Worm (Caenorhabditis elegans) whole organism, young adult: ENCODE data around the gene frg-1.

ENCODE experiments used
- B0019.2 ChIP-seq: fragments of 200-800 bp; sonication (Bioruptor generic); conservative IDR thresholded peaks from 2 replicates; pipeline ENCODE4 v1.3.6; 2022; ENCODE audit warnings: missing genetic modification reagents, missing genetic modification characterization, missing compliant biosample characterization
- C17E4.6 ChIP-seq: fragments of 200-800 bp; sonication (Bioruptor generic); IDR thresholded peaks from 2 replicates; pipeline ENCODE4 v1.3.6; 2022; ENCODE audit warnings: missing genetic modification reagents, missing genetic modification characterization, missing compliant biosample characterization
- F23B12.7 ChIP-seq: sonication (generic microtip); optimal IDR thresholded peaks from 2 replicates; lab custom pipeline; 2017; ENCODE audit warnings: missing genetic modification characterization, mild to moderate bottlenecking, missing compliant biosample characterization, antibody characterized with exemption, moderate library complexity; ENCODE audit not compliant: insufficient read depth
- F39B2.1 ChIP-seq: fragments of 200-800 bp; sonication (Bioruptor generic); IDR thresholded peaks from 2 replicates; pipeline ENCODE4 v1.3.6; 2022; ENCODE audit warnings: missing genetic modification reagents, missing genetic modification characterization, missing compliant biosample characterization
- F52B5.7 ChIP-seq: sonication (generic microtip); optimal IDR thresholded peaks from 2 replicates; lab custom pipeline; 2016; ENCODE audit warnings: mild to moderate bottlenecking, missing genetic modification characterization, missing compliant biosample characterization
- T26A5.8 ChIP-seq: sonication (generic microtip); optimal IDR thresholded peaks from 2 replicates; lab custom pipeline; 2016; ENCODE audit warnings: missing genetic modification characterization, missing compliant biosample characterization
- Y53F4B.3 ChIP-seq: fragments of 200-800 bp; sonication (Bioruptor generic); IDR thresholded peaks from 2 replicates; pipeline ENCODE4 v1.3.6; 2022; ENCODE audit warnings: missing genetic modification reagents, missing genetic modification characterization, missing compliant biosample characterization
- Y53G8AR.9 ChIP-seq: fragments of 200-800 bp; sonication (Bioruptor generic); conservative IDR thresholded peaks from 2 replicates; pipeline ENCODE4 v1.3.6; 2022; ENCODE audit warnings: missing genetic modification reagents, missing genetic modification characterization, missing compliant biosample characterization
- Y79H2A.3 ChIP-seq: fragments of 200-800 bp; sonication (Bioruptor generic); conservative IDR thresholded peaks from 2 replicates; pipeline ENCODE4 v1.3.6; 2022; ENCODE audit warnings: missing genetic modification reagents, missing genetic modification characterization, missing compliant biosample characterization
- Y95B8A.8 ChIP-seq: fragments of 200-800 bp; sonication (Bioruptor generic); IDR thresholded peaks from 2 replicates; pipeline ENCODE4 v1.3.6; 2022; ENCODE audit warnings: missing genetic modification reagents, missing genetic modification characterization, missing compliant biosample characterization
- ZK185.1 ChIP-seq: sonication (generic microtip); optimal IDR thresholded peaks from 2 replicates; lab custom pipeline; 2016; ENCODE audit warnings: mild to moderate bottlenecking, missing genetic modification characterization, missing compliant biosample characterization; ENCODE audit not compliant: poor library complexity, severe bottlenecking
- akir-1 ChIP-seq: fragments of 200-800 bp; sonication (Bioruptor generic); optimal IDR thresholded peaks from 2 replicates; lab custom pipeline; 2018; ENCODE audit warnings: mild to moderate bottlenecking, missing genetic modification characterization, moderate library complexity, missing compliant biosample characterization
- aptf-2 ChIP-seq: fragments of 200-800 bp; sonication (Bioruptor generic); conservative IDR thresholded peaks from 2 replicates; pipeline ENCODE4 v1.3.6; 2022; ENCODE audit warnings: missing genetic modification reagents, missing genetic modification characterization, missing compliant biosample characterization
- aptf-3 ChIP-seq: fragments of 200-800 bp; sonication (Bioruptor generic); IDR thresholded peaks from 2 replicates; pipeline ENCODE4 v1.3.6; 2022; ENCODE audit warnings: missing genetic modification characterization, missing compliant biosample characterization
- athp-1 ChIP-seq: sonication (generic microtip); optimal IDR thresholded peaks from 2 replicates; lab custom pipeline; 2017; ENCODE audit warnings: mild to moderate bottlenecking, missing genetic modification characterization, missing compliant biosample characterization
- attf-3 ChIP-seq: fragments of 200-800 bp; sonication (Bioruptor generic); conservative IDR thresholded peaks from 2 replicates; pipeline ENCODE4 v1.3.6; 2022; ENCODE audit warnings: missing genetic modification reagents, missing genetic modification characterization, missing compliant biosample characterization
- attf-5 ChIP-seq: fragments of 200-800 bp; sonication (Bioruptor generic); optimal IDR thresholded peaks from 2 replicates; lab custom pipeline; 2018; ENCODE audit warnings: mild to moderate bottlenecking, missing genetic modification characterization, missing compliant biosample characterization
- attf-6 ChIP-seq: fragments of 200-800 bp; sonication (Bioruptor generic); IDR thresholded peaks from 2 replicates; pipeline ENCODE4 v1.3.6; 2022; ENCODE audit warnings: missing genetic modification reagents, missing genetic modification characterization, missing compliant biosample characterization
- ccch-3 ChIP-seq: fragments of 200-800 bp; sonication (Bioruptor generic); optimal IDR thresholded peaks from 2 replicates; lab custom pipeline; 2018; ENCODE audit warnings: mild to moderate bottlenecking, missing genetic modification characterization, missing compliant biosample characterization
- cebp-1 ChIP-seq, 2 experiments: fragments of 200-800 bp in 1 of 2; sonication (Bioruptor generic) in 1 of 2; sonication (generic microtip) in 1 of 2; IDR thresholded peaks in 1 of 2; optimal IDR thresholded peaks in 1 of 2; 2 replicates each; pipeline versions ENCODE4 v1.3.6 to Lab custom; 2017 to 2022; ENCODE audit warnings: missing compliant biosample characterization in 2 of 2, missing genetic modification characterization in 2 of 2, mild to moderate bottlenecking in 1 of 2, missing genetic modification reagents in 1 of 2, moderate library complexity in 1 of 2
- cebp-2 ChIP-seq: fragments of 200-800 bp; sonication (Bioruptor generic); IDR thresholded peaks from 2 replicates; pipeline ENCODE4 v1.3.6; 2022; ENCODE audit warnings: missing genetic modification characterization, missing compliant biosample characterization
- chd-7 ChIP-seq: sonication (generic microtip); optimal IDR thresholded peaks from 2 replicates; lab custom pipeline; 2016; ENCODE audit warnings: mild to moderate bottlenecking, missing genetic modification characterization, moderate library complexity, missing compliant biosample characterization
- die-1 ChIP-seq: sonication (generic microtip); optimal IDR thresholded peaks from 2 replicates; lab custom pipeline; 2016; ENCODE audit warnings: missing genotype, mild to moderate bottlenecking, missing genetic modification characterization, missing compliant biosample characterization
- efl-1 ChIP-seq: fragments of 150-350 bp; optimal IDR thresholded peaks from 2 replicates; lab custom pipeline; 2014; ENCODE audit warnings: missing biosample characterization, missing genetic modification reagents, missing genetic modification characterization
- egrh-3 ChIP-seq: fragments of 200-800 bp; sonication (Bioruptor generic); IDR thresholded peaks from 2 replicates; pipeline ENCODE4 v1.3.6; 2022; ENCODE audit warnings: missing genetic modification reagents, missing genetic modification characterization, missing compliant biosample characterization
- gei-17 ChIP-seq: fragments of 200-800 bp; sonication (Bioruptor generic); optimal IDR thresholded peaks from 2 replicates; lab custom pipeline; 2018; ENCODE audit warnings: mild to moderate bottlenecking, missing genetic modification characterization, missing compliant biosample characterization
- hlh-26 ChIP-seq: fragments of 200-800 bp; sonication (Bioruptor generic); conservative IDR thresholded peaks from 2 replicates; pipeline ENCODE4 v1.3.6; 2022; ENCODE audit warnings: missing genetic modification reagents, missing genetic modification characterization, missing compliant biosample characterization
- hmg-20 ChIP-seq: fragments of 200-800 bp; sonication (Bioruptor generic); IDR thresholded peaks from 2 replicates; pipeline ENCODE4 v1.3.6; 2022; ENCODE audit warnings: missing genetic modification reagents, missing genetic modification characterization, missing compliant biosample characterization
- lin-26 ChIP-seq: fragments of 200-800 bp; sonication (Bioruptor generic); IDR thresholded peaks from 2 replicates; pipeline ENCODE4 v1.3.6; 2022; ENCODE audit warnings: missing genetic modification reagents, missing genetic modification characterization, missing compliant biosample characterization
- madf-6 ChIP-seq: fragments of 200-800 bp; sonication (Bioruptor generic); IDR thresholded peaks from 2 replicates; pipeline ENCODE4 v1.3.6; 2022; ENCODE audit warnings: missing genetic modification reagents, missing genetic modification characterization, missing compliant biosample characterization
- mxl-1 ChIP-seq: sonication (generic microtip); optimal IDR thresholded peaks from 2 replicates; lab custom pipeline; 2016; ENCODE audit warnings: missing genetic modification characterization, missing compliant biosample characterization
- nhr-90 ChIP-seq: sonication (generic microtip); optimal IDR thresholded peaks from 2 replicates; lab custom pipeline; 2016; ENCODE audit warnings: missing genotype, mild to moderate bottlenecking, missing genetic modification characterization, missing compliant biosample characterization
- pbrm-1 ChIP-seq: fragments of 200-800 bp; sonication (Bioruptor generic); IDR thresholded peaks from 2 replicates; pipeline ENCODE4 v1.3.6; 2022; ENCODE audit warnings: missing genetic modification reagents, missing genetic modification characterization, missing compliant biosample characterization
- zfh-2 ChIP-seq: fragments of 200-800 bp; sonication (Bioruptor generic); conservative IDR thresholded peaks from 2 replicates; pipeline ENCODE4 v1.3.6; 2022; ENCODE audit warnings: missing genetic modification reagents, missing genetic modification characterization, missing compliant biosample characterization
- ztf-22 ChIP-seq: fragments of 200-800 bp; sonication (Bioruptor generic); optimal IDR thresholded peaks from 2 replicates; lab custom pipeline; 2018; ENCODE audit warnings: mild to moderate bottlenecking, missing genetic modification characterization, moderate library complexity, missing compliant biosample characterization

The frg-1 gene

DNA sequence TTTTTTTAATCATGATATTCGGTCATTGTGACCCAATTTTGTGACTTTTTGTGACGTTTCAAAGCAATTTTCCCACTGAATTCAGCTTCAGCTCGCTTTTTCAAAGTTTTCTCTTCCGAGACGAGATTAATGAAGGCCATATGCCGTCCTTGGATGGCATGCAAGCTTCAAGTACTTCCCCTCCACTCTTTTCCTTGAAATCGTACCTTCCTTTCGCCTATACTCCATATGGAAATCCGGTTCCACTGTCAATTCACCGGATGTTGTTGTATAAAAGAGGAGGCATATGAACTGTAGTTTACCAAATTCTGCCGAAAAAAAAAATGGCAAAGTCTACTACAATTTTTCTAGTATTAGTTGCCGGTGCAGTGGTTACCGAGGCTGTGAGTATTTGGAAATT lies 1.8 kb downstream of the frg-1 start, which contains the start of gene ZK1010.4:
Gene ZK1010.4, plus strand, starts transcription at position 301 of the 400 bp plus-strand sequence.
- no peak for TF ChIP-seq cebp-1 (GFP tag; IDR thresholded peaks at IDR 0.05; lab: Robert Waterston, UW)
- TF ChIP-seq cebp-1 (tag; optimal IDR thresholded peaks at IDR 0.05; lab: Kevin White, UChicago): no peak
- no peak for TF ChIP-seq ztf-22 (GFP tag; lab: Kevin White, UChicago)
- no peak for TF ChIP-seq madf-6 (GFP tag; lab: Robert Waterston, UW)
- TF ChIP-seq mxl-1 (tag; lab: Kevin White, UChicago): no peak
- TF ChIP-seq B0019.2 (GFP tag; lab: Robert Waterston, UW): no peak
- TF ChIP-seq Y53G8AR.9 (GFP tag; lab: Robert Waterston, UW): no peak
- TF ChIP-seq akir-1 (GFP tag; lab: Kevin White, UChicago): no peak
- no peak for TF ChIP-seq die-1 (tag; lab: Kevin White, UChicago)
- no peak for TF ChIP-seq Y53F4B.3 (GFP tag; lab: Robert Waterston, UW)
- no peak for TF ChIP-seq aptf-3
- TF ChIP-seq C17E4.6 (GFP tag; lab: Robert Waterston, UW): no peak
- no peak for TF ChIP-seq attf-3 (GFP tag; lab: Robert Waterston, UW)
- no peak for TF ChIP-seq pbrm-1 (GFP tag; lab: Robert Waterston, UW)
- TF ChIP-seq gei-17 (GFP tag; lab: Kevin White, UChicago): no peak
- TF ChIP-seq hlh-26 (GFP tag; lab: Robert Waterston, UW): no peak

DNA sequence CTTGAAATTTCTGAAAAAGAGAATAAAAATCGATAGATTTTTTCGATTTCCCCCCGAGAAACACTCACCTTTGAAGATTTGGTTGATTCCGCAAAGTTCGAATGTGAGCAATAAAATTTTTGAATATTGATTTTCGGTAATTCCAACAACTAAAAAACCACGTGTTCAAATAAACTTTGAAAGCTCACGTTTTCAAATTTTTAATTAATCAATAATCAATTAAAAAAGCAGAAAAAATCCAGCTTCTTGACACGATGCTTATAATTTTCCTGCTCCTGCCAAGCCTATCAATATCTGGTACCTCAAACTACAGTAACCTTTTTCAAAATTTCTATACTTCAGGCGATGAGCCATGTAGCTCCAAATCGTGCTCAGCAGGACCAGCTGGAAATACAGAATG lies 8.5 kb downstream of the frg-1 start, which contains the start of gene ZK1010.5:
Gene ZK1010.5, minus strand, starts transcription at position 101 of the 400 bp plus-strand sequence.
- TF ChIP-seq mxl-1 (tag; lab: Kevin White, UChicago) (no peak), F23B12.7 (tag; lab: Kevin White, UChicago) (no peak), ccch-3 (GFP tag; lab: Kevin White, UChicago) (no peak), pbrm-1 (GFP tag; lab: Robert Waterston, UW) (no peak), attf-5 (GFP tag; lab: Kevin White, UChicago) (no peak), Y79H2A.3 (GFP tag; lab: Robert Waterston, UW) (no peak), Y95B8A.8 (GFP tag; lab: Robert Waterston, UW) (no peak)

DNA sequence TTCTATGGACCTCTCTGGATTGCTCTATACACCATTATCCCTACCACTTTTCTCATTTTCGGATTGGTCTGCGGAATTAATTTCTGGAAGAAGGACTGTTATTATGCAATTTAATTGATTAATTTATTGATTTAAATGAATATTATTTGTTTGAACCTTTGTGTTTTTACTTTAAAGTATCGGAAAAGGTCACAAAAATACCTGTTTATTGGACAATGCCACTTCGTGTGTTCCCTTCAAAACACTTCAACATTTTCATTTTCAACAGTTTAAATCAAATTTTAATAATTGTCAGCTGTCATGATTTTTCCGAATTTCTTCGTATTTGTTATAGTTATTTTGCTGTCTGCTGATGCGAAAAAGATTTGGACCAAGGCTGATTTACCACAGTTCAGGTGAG lies 12.0 kb downstream of the frg-1 start, which contains the start of gene ZK1010.12:
Gene ZK1010.12, plus strand, starts transcription at position 301 of the 400 bp plus-strand sequence.
- TF ChIP-seq athp-1 (tag; lab: Kevin White, UChicago): no peak

DNA sequence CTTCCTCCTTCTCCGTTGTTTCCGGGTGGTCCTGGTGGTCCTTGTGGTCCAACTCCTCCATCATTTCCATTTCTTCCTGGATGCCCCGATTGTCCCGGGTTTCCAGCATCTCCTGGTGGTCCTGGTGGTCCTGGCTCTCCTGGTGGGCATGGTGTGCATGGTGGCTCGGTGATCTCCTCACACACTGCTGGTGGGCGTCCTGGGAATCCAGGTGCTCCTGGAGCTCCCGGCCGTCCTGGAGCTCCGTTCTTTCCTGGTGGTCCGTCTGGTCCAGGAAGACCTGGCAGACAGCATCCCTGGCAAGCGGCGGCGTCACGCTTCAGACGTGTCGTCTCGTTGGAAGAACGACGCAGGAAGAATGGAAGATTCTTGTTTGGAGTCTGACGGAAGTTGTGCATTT lies 14.1 kb downstream of the frg-1 start:
- TF ChIP-seq T26A5.8 (tag; lab: Kevin White, UChicago) (no peak), zfh-2 (peak; percentile 82), egrh-3 (GFP tag; lab: Robert Waterston, UW) (peak; percentile 84; the same call in 1 of the 2 replicates)

DNA sequence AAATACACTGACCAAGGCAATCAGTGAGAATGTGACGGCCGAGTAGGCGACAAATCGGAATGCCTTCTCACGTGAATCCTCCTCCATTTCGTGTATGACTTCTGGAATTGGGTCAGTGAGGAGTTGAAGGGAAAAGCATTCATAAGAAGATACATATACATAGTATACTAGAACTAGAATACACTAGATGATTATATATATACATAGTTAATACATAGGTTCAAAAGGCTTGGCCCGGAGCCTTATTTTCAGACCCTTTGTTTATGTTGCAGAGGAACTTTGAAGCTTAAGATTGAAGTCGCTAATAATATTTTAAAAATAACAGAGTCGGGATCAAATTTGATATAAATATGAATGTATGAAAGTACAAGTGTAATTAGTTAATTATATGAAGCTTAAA lies 14.6 kb downstream of the frg-1 start, which contains the start of gene col-97:
Gene col-97, minus strand, starts transcription at position 101 of the 400 bp plus-strand sequence.
- TF ChIP-seq hmg-20 (GFP tag; lab: Robert Waterston, UW): no peak
- TF ChIP-seq lin-26 (GFP tag; lab: Robert Waterston, UW): no peak
- no peak for TF ChIP-seq chd-7 (tag; lab: Kevin White, UChicago)
- no peak for TF ChIP-seq efl-1 (GFP tag; lab: Kevin White, UChicago)
- TF ChIP-seq aptf-2 (GFP tag; lab: Robert Waterston, UW): no peak
- TF ChIP-seq ZK185.1 (tag; lab: Kevin White, UChicago): no peak
- TF ChIP-seq nhr-90 (tag; lab: Kevin White, UChicago): no peak
- no peak for TF ChIP-seq cebp-2 (GFP tag; lab: Robert Waterston, UW)
- no peak for TF ChIP-seq cebp-1 (GFP tag; IDR thresholded peaks at IDR 0.05; lab: Robert Waterston, UW)
- TF ChIP-seq cebp-1 (tag; optimal IDR thresholded peaks at IDR 0.05; lab: Kevin White, UChicago): no peak
- TF ChIP-seq F39B2.1: no peak
- no peak for TF ChIP-seq F52B5.7 (tag; lab: Kevin White, UChicago)
- no peak for TF ChIP-seq attf-6
